Worm (Caenorhabditis elegans) whole organism, L2 larva: ENCODE data around the gene efk-1.

Source experiments
- ZK546.5 ChIP-seq: sonication (generic microtip); optimal IDR thresholded peaks from 2 replicates; lab custom pipeline; 2017; ENCODE audit warnings: missing biosample characterization, missing genetic modification characterization
- blmp-1 ChIP-seq: sonication (generic microtip); optimal IDR thresholded peaks from 2 replicates; lab custom pipeline; 2017; ENCODE audit warnings: missing genetic modification characterization, mild to moderate bottlenecking, missing compliant biosample characterization, antibody characterized with exemption, moderate library complexity; ENCODE audit not compliant: insufficient read depth
- ceh-16 ChIP-seq: fragments of 150-350 bp; optimal IDR thresholded peaks from 2 replicates; lab custom pipeline; 2014; ENCODE audit warnings: missing biosample characterization, missing genetic modification characterization
- crh-2 ChIP-seq: sonication (generic microtip); optimal IDR thresholded peaks from 2 replicates; lab custom pipeline; 2017; ENCODE audit warnings: missing biosample characterization, missing genetic modification characterization
- egl-27 ChIP-seq: sonication (generic microtip); optimal IDR thresholded peaks from 3 replicates; lab custom pipeline; 2017; ENCODE audit warnings: missing biosample characterization, missing genetic modification reagents, missing genetic modification characterization
- lin-39 ChIP-seq: fragments of 150-350 bp; optimal IDR thresholded peaks from 2 replicates; lab custom pipeline; 2014; ENCODE audit warnings: missing biosample characterization, missing genetic modification reagents, missing genetic modification characterization
- nhr-11 ChIP-seq: fragments of 150-350 bp; optimal IDR thresholded peaks from 2 replicates; lab custom pipeline; 2014; ENCODE audit warnings: missing biosample characterization, missing genetic modification characterization
- nhr-77 ChIP-seq: fragments of 150-350 bp; optimal IDR thresholded peaks from 2 replicates; lab custom pipeline; 2014; ENCODE audit warnings: missing biosample characterization, missing genetic modification characterization
- snpc-4 ChIP-seq: fragments of 150-350 bp; optimal IDR thresholded peaks from 2 replicates; lab custom pipeline; 2014; ENCODE audit warnings: missing biosample characterization, missing genetic modification characterization
- unc-39 ChIP-seq: fragments of 150-350 bp; optimal IDR thresholded peaks from 2 replicates; lab custom pipeline; 2014; ENCODE audit warnings: missing biosample characterization, missing genetic modification characterization
- ztf-1 ChIP-seq: fragments of 200-800 bp; sonication (Bioruptor generic); conservative IDR thresholded peaks from 2 replicates; pipeline ENCODE4 v1.3.6; 2022; ENCODE audit warnings: missing genetic modification characterization, missing compliant biosample characterization
- ztf-11 ChIP-seq: sonication (generic microtip); optimal IDR thresholded peaks from 2 replicates; lab custom pipeline; 2017; ENCODE audit warnings: missing biosample characterization, missing genetic modification characterization

ce11 chrIII:6147903-6148302 lies 20.4 kb downstream of the efk-1 start, which contains the start of gene Y42G9A.2:
- no peak for TF ChIP-seq egl-27
- TF ChIP-seq unc-39 (tag; lab: Kevin White, UChicago) = no peak
- no peak for TF ChIP-seq ZK546.5 (tag; lab: Kevin White, UChicago)
- no peak for TF ChIP-seq ceh-16
- TF ChIP-seq ztf-1 (GFP tag; lab: Robert Waterston, UW) = no peak
- no peak for TF ChIP-seq crh-2 (tag; lab: Kevin White, UChicago)
- no peak for TF ChIP-seq snpc-4
- no peak for TF ChIP-seq ztf-11 (tag; lab: Kevin White, UChicago)
- TF ChIP-seq blmp-1 = no peak
- TF ChIP-seq nhr-11 (tag; lab: Kevin White, UChicago) = no peak
- no peak for TF ChIP-seq nhr-77
- no peak for TF ChIP-seq lin-39 (tag; lab: Kevin White, UChicago)
